Fruit fly (Drosophila melanogaster): Measurements from ENCODE around the gene CG7632.

DNA sequence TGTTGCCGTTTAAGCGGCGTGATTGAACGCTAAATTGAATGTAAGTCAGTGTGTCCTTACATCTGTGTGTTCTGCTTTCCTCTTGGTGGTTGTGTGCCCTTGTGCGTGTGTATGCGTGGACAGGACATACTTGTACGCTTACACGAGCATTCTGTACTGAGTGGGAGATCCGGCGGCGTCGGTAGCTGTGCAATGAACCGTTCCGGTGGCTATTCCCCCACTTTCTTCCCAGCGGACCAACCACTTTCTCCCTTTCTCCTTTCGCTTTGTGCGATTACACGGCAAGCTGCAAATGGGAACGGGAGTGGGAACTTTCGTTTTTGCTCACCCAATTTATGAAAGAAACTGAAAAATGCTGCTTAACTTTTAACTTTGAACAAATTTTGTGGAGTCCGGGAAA is 20.2 kb downstream of the CG7632 start:
- TF ChIP-seq cato (GFP tag; optimal IDR thresholded peaks at IDR 0.05; ENCODE audit: borderline replicate concordance) (no peak), CG10462 (GFP tag; optimal IDR thresholded peaks at IDR 0.05) (no peak), Bteb2 (GFP tag; optimal IDR thresholded peaks at IDR 0.05) (no peak), CG9215 (GFP tag; IDR thresholded peaks at IDR 0.05) (no peak), CG6813 (GFP tag; optimal IDR thresholded peaks at IDR 0.05) (no peak)
